Worm (Caenorhabditis elegans) whole organism, L4 larva: Measurements from ENCODE around the gene C15B12.8.

Source experiments
- R02D3.7 ChIP-seq: fragments of 150-350 bp; sonication (generic microtip); optimal IDR thresholded peaks from 3 replicates; lab custom pipeline; 2014; ENCODE audit warnings: missing biosample characterization, missing genetic modification characterization
- aha-1 ChIP-seq: fragments of 150-350 bp; peaks from one replicate; lab custom pipeline; 2014; ENCODE audit warnings: missing biosample characterization, missing genetic modification characterization
- aly-2 ChIP-seq: sonication (generic microtip); optimal IDR thresholded peaks from 2 replicates; lab custom pipeline; 2018; ENCODE audit warnings: missing biosample characterization, missing genetic modification characterization
- dmd-9 ChIP-seq: fragments of 200-800 bp; sonication (Bioruptor generic); IDR thresholded peaks from 2 replicates; pipeline ENCODE4 v1.3.6; 2022; ENCODE audit warnings: missing genetic modification reagents, missing genetic modification characterization, missing compliant biosample characterization
- lin-39 ChIP-seq: fragments of 150-350 bp; optimal IDR thresholded peaks from 2 replicates; lab custom pipeline; 2014; ENCODE audit warnings: missing biosample characterization, missing genetic modification reagents, missing genetic modification characterization
- nhr-102 ChIP-seq: sonication (generic microtip); optimal IDR thresholded peaks from 2 replicates; lab custom pipeline; 2016; ENCODE audit warnings: mild to moderate bottlenecking, missing genetic modification characterization, moderate library complexity, missing compliant biosample characterization
- nhr-77 ChIP-seq: fragments of 150-350 bp; optimal IDR thresholded peaks from 2 replicates; lab custom pipeline; 2014; ENCODE audit warnings: missing biosample characterization, missing genetic modification characterization

- TF ChIP-seq dmd-9 (GFP tag; lab: Robert Waterston, UW) (no peak), aha-1 (tag; lab: Kevin White, UChicago) (no peak), aly-2 (no peak), nhr-102 (tag; lab: Kevin White, UChicago) (no peak), nhr-77 (tag; lab: Kevin White, UChicago) (no peak), lin-39 (no peak), R02D3.7 (tag; lab: Kevin White, UChicago) (no peak)
Measured at ce11 chrX:6458467-6458866, 15.6 kb upstream of the C15B12.8 start.
